Fruit fly (Drosophila melanogaster) whole organism, wandering third instar larva: ENCODE measurements around the gene Acp26Aa.

ENCODE experiments used
- CG9705 ChIP-seq: fragments of 200-800 bp; sonication (Bioruptor generic); optimal IDR thresholded peaks from 2 replicates; lab custom pipeline; 2018; ENCODE audit warnings: missing biosample characterization, mild to moderate bottlenecking, missing genetic modification characterization
- Dfd ChIP-seq: fragments of >200 bp; optimal IDR thresholded peaks from 2 replicates; lab custom pipeline; 2017; ENCODE audit warnings: missing biosample characterization, missing genetic modification characterization
- Dif ChIP-seq: fragments of 200-275, 200-300 bp; sonication (Bioruptor generic); optimal IDR thresholded peaks from 2 replicates; lab custom pipeline; 2018; ENCODE audit warnings: missing biosample characterization, missing genetic modification characterization; ENCODE audit not compliant: partially characterized antibody
- Hr83 ChIP-seq: fragments of 200-300 bp; sonication (Bioruptor generic); optimal IDR thresholded peaks from 2 replicates; lab custom pipeline; 2016; ENCODE audit warnings: missing biosample characterization, mild to moderate bottlenecking, missing genetic modification characterization, moderate library complexity; ENCODE audit not compliant: poor library complexity, severe bottlenecking
- Jra ChIP-seq: sonication (Bioruptor generic); optimal IDR thresholded peaks from 2 replicates; lab custom pipeline; 2016; ENCODE audit warnings: missing biosample characterization, missing genetic modification characterization
- Sp1 ChIP-seq: fragments of 200-800 bp; sonication (Bioruptor generic); optimal IDR thresholded peaks from 3 replicates; lab custom pipeline; 2019; ENCODE audit warnings: missing biosample characterization, mild to moderate bottlenecking, missing genetic modification characterization, moderate library complexity
- brk ChIP-seq: fragments of 200-800 bp; sonication (Bioruptor generic); optimal IDR thresholded peaks from 2 replicates; lab custom pipeline; 2016; ENCODE audit warnings: missing biosample characterization, mild to moderate bottlenecking, missing genetic modification characterization
- h ChIP-seq: fragments of 200-800 bp; sonication (Bioruptor generic); optimal IDR thresholded peaks from 3 replicates; lab custom pipeline; 2016; ENCODE audit warnings: missing biosample characterization, mild to moderate bottlenecking, missing genetic modification characterization
- pan ChIP-seq: fragments of >200 bp; optimal IDR thresholded peaks from 2 replicates; lab custom pipeline; 2017
- psq ChIP-seq: fragments of 200-800 bp; sonication (Bioruptor generic); optimal IDR thresholded peaks from 3 replicates; lab custom pipeline; 2017; ENCODE audit warnings: missing biosample characterization, mild to moderate bottlenecking, missing genetic modification characterization, moderate library complexity
- sv ChIP-seq: fragments of 200-800 bp; sonication (Bioruptor generic); optimal IDR thresholded peaks from 3 replicates; lab custom pipeline; 2016; ENCODE audit warnings: missing biosample characterization, missing genetic modification characterization
- woc ChIP-seq: sonication (Bioruptor generic); optimal IDR thresholded peaks from 2 replicates; lab custom pipeline; 2016; ENCODE audit warnings: missing biosample characterization, mild to moderate bottlenecking, missing genetic modification characterization

dm6 chr2L:5870838-5871702, 22.6 kb downstream of the Acp26Aa start:
- TF ChIP-seq psq, result no peak
- TF ChIP-seq CG9705 (GFP tag; lab: Kevin White, UChicago), result no peak
- TF ChIP-seq sv (GFP tag; lab: Kevin White, UChicago), result no peak
- TF ChIP-seq Jra (GFP tag; lab: Kevin White, UChicago), result no peak
- TF ChIP-seq Hr83, result no peak
- TF ChIP-seq pan (lab: Kevin White, UChicago), result no peak
- TF ChIP-seq woc (GFP tag; lab: Kevin White, UChicago), result no peak
- no peak for TF ChIP-seq h
- TF ChIP-seq Sp1, result no peak
- TF ChIP-seq Dfd (GFP tag; lab: Kevin White, UChicago), result no peak
- TF ChIP-seq brk (GFP tag; lab: Kevin White, UChicago), result no peak
- no peak for TF ChIP-seq Dif
